Worm (Caenorhabditis elegans): ENCODE measurements around the gene ZK673.1.

The ZK673.1 gene

DNA sequence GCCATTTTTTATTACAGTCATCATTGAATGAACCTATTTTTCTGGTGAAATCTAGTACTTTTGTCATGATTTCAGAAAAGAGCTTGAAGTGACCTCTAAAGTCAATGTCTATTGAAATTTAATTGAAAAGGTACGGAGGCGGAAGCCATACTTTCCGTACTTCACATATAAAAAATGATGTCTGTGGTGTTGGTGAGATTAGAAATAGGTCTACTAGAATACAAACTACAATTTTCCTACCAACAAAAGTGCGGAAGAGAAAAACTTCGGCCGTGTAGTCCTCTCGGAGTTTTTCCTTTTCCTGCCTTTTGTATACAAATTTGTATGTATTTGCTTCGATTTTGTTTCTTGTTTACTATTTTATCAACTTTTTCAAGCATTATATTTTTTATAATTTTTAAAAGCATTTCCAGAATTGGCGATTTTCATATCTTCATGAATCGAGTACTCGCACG, 47.6 kb upstream of the ZK673.1 start, which contains the start of gene T09F3.4 (continued):
- TF ChIP-seq zfh-2 (GFP tag; conservative IDR thresholded peaks at IDR 0.05), result no peak

DNA sequence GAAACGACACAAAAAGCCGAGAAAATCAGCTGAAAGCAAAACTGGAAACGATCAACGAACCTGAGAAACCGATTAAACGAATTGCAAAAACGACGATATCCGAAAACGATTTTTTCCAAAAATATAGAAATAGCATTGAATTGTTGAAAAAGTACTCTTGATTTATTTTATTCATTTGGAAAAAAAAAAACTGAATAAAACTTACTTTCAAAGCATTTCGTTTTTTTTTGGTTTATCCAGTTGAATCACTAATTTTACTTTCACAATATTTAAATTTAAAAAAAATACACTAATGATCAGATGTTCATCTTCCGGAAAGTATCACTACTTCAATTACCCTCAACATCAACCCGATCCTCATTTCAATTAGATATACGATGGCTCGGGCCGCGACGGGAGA, 46.4 kb upstream of the ZK673.1 start, which contains the start of gene T09F3.5:
TSS of gene T09F3.5 (plus strand) at position 301 of the 400 bp plus-strand sequence.
- no peak for TF ChIP-seq dox-1 (GFP tag; IDR thresholded peaks at IDR 0.05)
- TF ChIP-seq madf-6 (GFP tag; IDR thresholded peaks at IDR 0.05), result no peak
- TF ChIP-seq tlf-1 (GFP tag; optimal IDR thresholded peaks at IDR 0.05), result no peak
- TF ChIP-seq nhr-179 (tag; optimal IDR thresholded peaks at IDR 0.05), result no peak
- TF ChIP-seq nhr-90 (tag; optimal IDR thresholded peaks at IDR 0.05), result no peak
- TF ChIP-seq nhr-27 (tag; optimal IDR thresholded peaks at IDR 0.05), result no peak
- no peak for TF ChIP-seq C06A6.2 (GFP tag; conservative IDR thresholded peaks at IDR 0.05)
- no peak for TF ChIP-seq somi-1 (GFP tag; optimal IDR thresholded peaks at IDR 0.05)
- no peak for TF ChIP-seq mxl-1 (tag; optimal IDR thresholded peaks at IDR 0.05)
- no peak for TF ChIP-seq snpc-1.1 (tag; optimal IDR thresholded peaks at IDR 0.05; ENCODE audit: insufficient read depth)
- no peak for TF ChIP-seq madf-8 (GFP tag; conservative IDR thresholded peaks at IDR 0.05)
- TF ChIP-seq rec-8 (tag; optimal IDR thresholded peaks at IDR 0.05), result no peak
- no peak for TF ChIP-seq hrde-1 (tag; optimal IDR thresholded peaks at IDR 0.05; ENCODE audit: borderline replicate concordance)
- no peak for TF ChIP-seq F22D6.2 (tag; optimal IDR thresholded peaks at IDR 0.05)

DNA sequence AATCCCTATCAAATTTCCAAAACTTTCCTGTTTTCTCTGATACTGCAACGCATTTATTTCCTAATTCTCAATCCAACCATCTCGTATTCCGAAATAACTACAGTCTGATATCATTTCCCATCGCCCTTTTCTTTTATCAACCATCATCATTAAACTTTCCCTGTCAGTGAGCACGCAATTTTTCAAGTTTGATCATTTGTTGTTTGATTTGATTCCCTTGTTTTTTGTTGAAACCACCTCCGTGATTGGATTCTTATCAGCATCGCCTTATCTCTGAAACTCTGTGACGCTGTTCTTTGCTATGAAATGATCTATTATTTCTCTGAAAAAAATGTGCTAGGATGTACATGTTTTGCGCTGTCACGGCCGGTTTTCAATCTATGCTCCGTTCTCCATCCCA, 40.0 kb upstream of the ZK673.1 start:
- TF ChIP-seq ceh-58 (GFP tag; IDR thresholded peaks at IDR 0.05) (no peak), nhr-80 (tag; optimal IDR thresholded peaks at IDR 0.05) (peak; percentile 92)

DNA sequence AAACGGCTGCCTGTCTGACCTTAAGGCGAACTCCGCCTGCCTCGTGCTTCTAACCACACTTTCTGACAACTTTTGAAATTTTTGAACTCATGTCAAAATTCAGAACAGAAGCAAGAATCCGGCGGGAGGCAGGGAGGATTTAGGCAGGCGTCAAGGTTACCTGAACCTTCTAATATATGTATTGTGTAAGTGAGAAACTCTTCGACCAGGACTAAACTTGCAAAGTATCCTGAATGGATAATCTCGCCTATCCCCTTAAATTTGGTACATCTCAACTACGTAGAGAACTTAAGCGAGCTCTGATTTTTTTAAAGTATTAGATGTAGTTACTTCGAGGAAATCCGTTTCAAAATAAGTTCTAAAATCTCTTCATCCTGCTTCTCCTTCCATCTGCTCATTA, 32.0 kb upstream of the ZK673.1 start, which contains the start of gene E04D5.5:
TSS of gene E04D5.5 (plus strand) at position 301 of the 400 bp plus-strand sequence.
- no peak for TF ChIP-seq tbp1 (GFP tag; optimal IDR thresholded peaks at IDR 0.05)
- no peak for TF ChIP-seq nhr-90 (tag; optimal IDR thresholded peaks at IDR 0.05)
- no peak for TF ChIP-seq ceh-58 (GFP tag; IDR thresholded peaks at IDR 0.05)
- TF ChIP-seq attf-6 (GFP tag; IDR thresholded peaks at IDR 0.05), result no peak
- TF ChIP-seq gei-17 (GFP tag; optimal IDR thresholded peaks at IDR 0.05), result no peak
- no peak for TF ChIP-seq efl-1 (GFP tag; optimal IDR thresholded peaks at IDR 0.05)
- TF ChIP-seq hlh-26 (GFP tag; conservative IDR thresholded peaks at IDR 0.05), result no peak
- no peak for TF ChIP-seq F57A8.1 (GFP tag; optimal IDR thresholded peaks at IDR 0.05)
- TF ChIP-seq fkh-3 (tag; optimal IDR thresholded peaks at IDR 0.05), result no peak
- TF ChIP-seq lin-26 (GFP tag; IDR thresholded peaks at IDR 0.05), result no peak
- TF ChIP-seq B0019.2 (GFP tag; conservative IDR thresholded peaks at IDR 0.05), result no peak
- no peak for TF ChIP-seq madf-6 (GFP tag; IDR thresholded peaks at IDR 0.05)
- TF ChIP-seq mcd-1 (GFP tag; IDR thresholded peaks at IDR 0.05), result no peak

DNA sequence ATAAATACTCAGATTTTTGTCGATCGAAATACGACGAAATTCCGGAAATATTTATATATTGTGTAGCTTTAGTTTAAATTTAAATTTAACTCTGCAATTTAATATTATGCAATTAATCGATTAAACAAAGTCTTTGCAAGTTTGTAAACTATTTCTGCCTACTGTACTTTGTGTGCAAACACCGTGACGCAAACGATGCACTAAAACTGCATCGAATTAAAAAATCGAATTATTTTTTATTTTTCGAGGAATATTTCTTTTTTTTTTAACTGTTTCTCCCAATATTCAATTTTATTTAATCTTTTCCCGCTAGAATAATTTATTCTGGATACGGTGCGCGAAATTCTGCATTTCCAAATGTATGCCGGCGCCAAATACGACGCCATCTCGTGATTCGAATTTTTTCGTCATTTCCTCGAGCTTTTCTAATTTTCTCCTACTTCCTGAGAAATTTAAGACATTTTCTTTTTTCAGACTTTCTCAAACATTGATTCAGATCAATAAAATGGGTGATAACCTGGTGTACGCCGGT, 26.5 kb upstream of the ZK673.1 start, which contains the start of gene eif-2A:
TSS of gene eif-2A (plus strand) at position 469 of the 532 bp plus-strand sequence.
- TF ChIP-seq ceh-27 (GFP tag; optimal IDR thresholded peaks at IDR 0.05) (no peak), cebp-1 (GFP tag; IDR thresholded peaks at IDR 0.05) (no peak), cebp-1 (tag; optimal IDR thresholded peaks at IDR 0.05) (peak; percentile 31), dpl-1 (GFP tag; optimal IDR thresholded peaks at IDR 0.05) (peak; percentile 72), K11D2.4 (GFP tag; IDR thresholded peaks at IDR 0.05) (no peak), madf-6 (GFP tag; IDR thresholded peaks at IDR 0.05) (peak; percentile 94), madf-8 (GFP tag; conservative IDR thresholded peaks at IDR 0.05) (peak; percentile 83), ekl-4 (GFP tag; IDR thresholded peaks at IDR 0.05) (no peak), K12H6.12 (tag; optimal IDR thresholded peaks at IDR 0.05) (no peak), hsf-1 (GFP tag; IDR thresholded peaks at IDR 0.05) (no peak), lsl-1 (GFP tag; optimal IDR thresholded peaks at IDR 0.05) (peak; percentile 61), nhr-179 (tag; optimal IDR thresholded peaks at IDR 0.05) (no peak), efl-1 (GFP tag; optimal IDR thresholded peaks at IDR 0.05) (peak; percentile 88), snpc-1.1 (tag; optimal IDR thresholded peaks at IDR 0.05; ENCODE audit: insufficient read depth) (no peak), mxl-1 (tag; optimal IDR thresholded peaks at IDR 0.05) (no peak), F33H1.4 (GFP tag; IDR thresholded peaks at IDR 0.05) (peak; percentile 58), him-1 (tag; optimal IDR thresholded peaks at IDR 0.05) (no peak), snpc-3.4 (tag; optimal IDR thresholded peaks at IDR 0.05) (peak; percentile 17), ztf-22 (GFP tag; optimal IDR thresholded peaks at IDR 0.05) (no peak), snpc-1.3 (tag; optimal IDR thresholded peaks at IDR 0.05; ENCODE audit: insufficient read depth) (no peak)
